Fruit fly (Drosophila melanogaster): Measurements from ENCODE around the gene CG4462.

Gene CG4462

dm6 chr3R:19880431-19880939, 44.7 kb downstream of the CG4462 start:
- TF ChIP-seq usp (GFP tag; optimal IDR thresholded peaks at IDR 0.05) = no peak
- peak; percentile 40 for TF ChIP-seq CG9705 (GFP tag; optimal IDR thresholded peaks at IDR 0.05)
- no peak for TF ChIP-seq lola (GFP tag; optimal IDR thresholded peaks at IDR 0.05)
- no peak for TF ChIP-seq Dif (GFP tag; optimal IDR thresholded peaks at IDR 0.05; ENCODE audit: partially characterized antibody)
- no peak for TF ChIP-seq GATAd (GFP tag; optimal IDR thresholded peaks at IDR 0.05)
- peak; percentile 68 for TF ChIP-seq Sp1 (GFP tag; optimal IDR thresholded peaks at IDR 0.05)
- no peak for TF ChIP-seq brk (GFP tag; optimal IDR thresholded peaks at IDR 0.05)
- peak; percentile 48 for TF ChIP-seq dmrt93B (GFP tag; optimal IDR thresholded peaks at IDR 0.05)
- no peak for TF ChIP-seq Jra (GFP tag; optimal IDR thresholded peaks at IDR 0.05)
- TF ChIP-seq OdsH (GFP tag; optimal IDR thresholded peaks at IDR 0.05) = peak; percentile 69
- TF ChIP-seq dsf (GFP tag; optimal IDR thresholded peaks at IDR 0.05; ENCODE audit: borderline replicate concordance) = no peak
- TF ChIP-seq tai (GFP tag; optimal IDR thresholded peaks at IDR 0.05) = no peak
- TF ChIP-seq CG32264 (GFP tag; optimal IDR thresholded peaks at IDR 0.05) = no peak
- no peak for TF ChIP-seq woc (GFP tag; optimal IDR thresholded peaks at IDR 0.05)
- TF ChIP-seq sv (GFP tag; optimal IDR thresholded peaks at IDR 0.05) = no peak
- TF ChIP-seq ey (GFP tag; optimal IDR thresholded peaks at IDR 0.05) = peak; percentile 74
- TF ChIP-seq HLH106 (tag; optimal IDR thresholded peaks at IDR 0.05) = peak; percentile 67
- no peak for TF ChIP-seq Hr78 (GFP tag; optimal IDR thresholded peaks at IDR 0.05)
- TF ChIP-seq rgr (GFP tag; optimal IDR thresholded peaks at IDR 0.05) = peak; percentile 73
- no peak for TF ChIP-seq pan (optimal IDR thresholded peaks at IDR 0.05)
- TF ChIP-seq psq (GFP tag; optimal IDR thresholded peaks at IDR 0.05) = peak; percentile 17
- no peak for TF ChIP-seq Mio (GFP tag; optimal IDR thresholded peaks at IDR 0.05)
- TF ChIP-seq Vsx2 (GFP tag; optimal IDR thresholded peaks at IDR 0.05; ENCODE audit: partially characterized antibody) = no peak
- peak; percentile 66 for TF ChIP-seq br (GFP tag; optimal IDR thresholded peaks at IDR 0.05)
- TF ChIP-seq dl (GFP tag; optimal IDR thresholded peaks at IDR 0.05; ENCODE audit: insufficient read depth in 1 of 2, partially characterized antibody in 2 of 2) = no peak
- TF ChIP-seq Hnf4 (GFP tag; optimal IDR thresholded peaks at IDR 0.05) = no peak
- TF ChIP-seq fru (GFP tag; optimal IDR thresholded peaks at IDR 0.05) = peak; percentile 67
- peak; percentile 60 to 79 for TF ChIP-seq foxo (GFP tag; optimal IDR thresholded peaks at IDR 0.05)
- TF ChIP-seq jim (GFP tag; optimal IDR thresholded peaks at IDR 0.05) = no peak
- no peak for TF ChIP-seq Abd-B (GFP tag; optimal IDR thresholded peaks at IDR 0.05)
- TF ChIP-seq N (GFP tag; optimal IDR thresholded peaks at IDR 0.05) = no peak
- TF ChIP-seq Rel (GFP tag; optimal IDR thresholded peaks at IDR 0.05) = peak; percentile 52
- TF ChIP-seq Rel (tag; optimal IDR thresholded peaks at IDR 0.05) = peak; percentile 39
- TF ChIP-seq Hr83 (GFP tag; optimal IDR thresholded peaks at IDR 0.05; ENCODE audit: poor library complexity, severe bottlenecking) = no peak
- TF ChIP-seq Dfd (GFP tag; optimal IDR thresholded peaks at IDR 0.05) = no peak
- peak; percentile 80 for TF ChIP-seq h (GFP tag; optimal IDR thresholded peaks at IDR 0.05)

DNA sequence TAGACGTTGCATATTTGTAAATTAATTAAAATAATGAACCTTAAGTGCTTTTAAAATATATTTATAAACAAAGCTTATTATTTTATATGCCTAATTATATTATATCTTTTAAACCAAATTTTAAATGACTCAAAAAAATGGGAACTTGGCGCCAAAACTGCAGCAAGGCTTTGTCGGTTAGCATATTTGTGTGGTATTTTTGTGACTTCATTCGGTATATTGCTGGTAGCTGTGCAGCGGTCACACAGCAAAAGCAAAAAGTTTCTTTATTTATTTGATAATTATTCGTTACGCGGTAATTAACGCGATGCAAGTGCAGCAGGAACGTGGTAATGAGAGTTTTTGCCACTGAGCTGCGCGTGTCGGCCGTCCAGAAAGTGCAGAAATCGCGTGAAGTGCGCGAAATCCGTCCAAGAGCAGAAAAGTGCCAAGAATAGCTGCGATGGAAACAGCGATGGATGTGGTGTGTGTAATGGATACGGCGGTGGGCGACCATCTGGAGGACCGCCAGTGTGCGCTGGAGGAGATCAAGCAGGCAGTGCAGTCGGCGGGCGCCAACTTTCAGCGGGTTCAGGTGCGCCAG, 45.6 kb downstream of the CG4462 start, which contains the start of gene Ask1:
Gene Ask1, plus strand, starts transcription at position 250 of the 583 bp plus-strand sequence.
- TF ChIP-seq dsf (GFP tag; optimal IDR thresholded peaks at IDR 0.05; ENCODE audit: borderline replicate concordance) (no peak), sage (GFP tag; optimal IDR thresholded peaks at IDR 0.05) (peak; percentile 12), Rel (GFP tag; optimal IDR thresholded peaks at IDR 0.05) (no peak), Rel (tag; optimal IDR thresholded peaks at IDR 0.05) (peak; percentile 34)

DNA sequence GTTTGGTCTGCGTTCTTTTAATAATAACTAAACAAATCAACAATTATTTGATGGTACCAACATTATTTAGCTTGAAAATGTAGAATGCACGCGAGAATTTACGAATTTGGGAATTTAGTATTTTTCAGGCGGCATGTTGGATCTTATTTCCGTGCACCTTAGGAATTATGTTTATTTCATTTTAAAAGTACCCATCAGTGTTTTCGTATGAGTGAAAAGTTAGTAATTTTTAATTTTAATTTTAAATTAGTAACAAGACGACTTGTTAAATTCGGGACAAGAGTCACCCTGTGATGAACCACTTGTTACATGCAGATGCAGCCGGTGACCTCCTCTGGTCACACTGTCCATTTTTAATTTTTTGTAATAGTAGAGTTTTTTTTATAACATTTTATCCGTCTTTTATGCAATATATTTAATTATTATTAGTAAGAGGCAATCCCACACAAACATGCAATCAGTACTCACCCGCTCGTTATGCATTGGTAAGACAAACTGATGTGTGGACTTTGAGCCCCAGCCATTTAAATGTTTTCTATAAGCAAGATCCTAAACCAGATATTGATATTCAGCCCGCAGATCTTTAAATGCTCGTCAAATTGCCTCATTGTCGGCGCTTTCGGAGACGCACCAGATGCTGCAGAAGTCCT, 47.6 kb downstream of the CG4462 start, which contains the start of the genes CG17186 and Arc42:
Gene CG17186, minus strand, starts transcription at position 88 of the 650 bp plus-strand sequence.
Gene Arc42, plus strand, starts transcription at position 311 of the 650 bp plus-strand sequence.
- peak in 1 of 2 experiments; percentile 46 for TF ChIP-seq foxo (GFP tag; optimal IDR thresholded peaks at IDR 0.05)
- peak; percentile 50 for TF ChIP-seq sage (GFP tag; optimal IDR thresholded peaks at IDR 0.05)
- TF ChIP-seq N (GFP tag; optimal IDR thresholded peaks at IDR 0.05) = no peak
- TF ChIP-seq h (GFP tag; optimal IDR thresholded peaks at IDR 0.05) = peak; percentile 51
- peak; percentile 32 for TF ChIP-seq fru (GFP tag; optimal IDR thresholded peaks at IDR 0.05)
- peak; percentile 78 for TF ChIP-seq Hnf4 (GFP tag; optimal IDR thresholded peaks at IDR 0.05)
- TF ChIP-seq Sp1 (GFP tag; optimal IDR thresholded peaks at IDR 0.05) = peak; percentile 1
- TF ChIP-seq Jra (GFP tag; optimal IDR thresholded peaks at IDR 0.05) = peak; percentile 62
- no peak for TF ChIP-seq Abd-B (GFP tag; optimal IDR thresholded peaks at IDR 0.05)
- no peak for TF ChIP-seq psq (GFP tag; optimal IDR thresholded peaks at IDR 0.05)
- no peak for TF ChIP-seq Rel (GFP tag; optimal IDR thresholded peaks at IDR 0.05)
- TF ChIP-seq Rel (tag; optimal IDR thresholded peaks at IDR 0.05) = peak; percentile 72
- peak; percentile 24 for TF ChIP-seq HLH106 (tag; optimal IDR thresholded peaks at IDR 0.05)
- TF ChIP-seq tai (GFP tag; optimal IDR thresholded peaks at IDR 0.05) = no peak
